Worm (Caenorhabditis elegans) whole organism, L2 larva: ENCODE data around the gene fbxa-11.

ENCODE experiments used
- ama-1 ChIP-seq: fragments of 150-350 bp; optimal IDR thresholded peaks from 2 replicates; lab custom pipeline; 2018; ENCODE audit warnings: inconsistent platforms
- ceh-16 ChIP-seq: fragments of 150-350 bp; optimal IDR thresholded peaks from 2 replicates; lab custom pipeline; 2014; ENCODE audit warnings: missing biosample characterization, missing genetic modification characterization
- ceh-82 ChIP-seq: fragments of 150-350 bp; optimal IDR thresholded peaks from 2 replicates; lab custom pipeline; 2014; ENCODE audit warnings: missing biosample characterization, missing genetic modification characterization
- egl-27 ChIP-seq: sonication (generic microtip); optimal IDR thresholded peaks from 3 replicates; lab custom pipeline; 2017; ENCODE audit warnings: missing biosample characterization, missing genetic modification reagents, missing genetic modification characterization
- lin-13 ChIP-seq: fragments of 150-350 bp; optimal IDR thresholded peaks from 2 replicates; lab custom pipeline; 2014; ENCODE audit warnings: missing biosample characterization, missing genetic modification reagents, missing genetic modification characterization
- nhr-237 ChIP-seq: fragments of 150-350 bp; optimal IDR thresholded peaks from 2 replicates; lab custom pipeline; 2014; ENCODE audit warnings: missing biosample characterization, missing genetic modification characterization
- nhr-77 ChIP-seq: fragments of 150-350 bp; optimal IDR thresholded peaks from 2 replicates; lab custom pipeline; 2014; ENCODE audit warnings: missing biosample characterization, missing genetic modification characterization
- skn-1 ChIP-seq: sonication (generic microtip); optimal IDR thresholded peaks from 2 replicates; lab custom pipeline; 2017; ENCODE audit warnings: missing biosample characterization, missing genetic modification characterization
- unc-62 ChIP-seq: fragments of 150-350 bp; optimal IDR thresholded peaks from 2 replicates; lab custom pipeline; 2014; ENCODE audit warnings: missing biosample characterization, missing genetic modification reagents, missing genetic modification characterization
- ztf-4 ChIP-seq: fragments of 150-350 bp; optimal IDR thresholded peaks from 2 replicates; lab custom pipeline; 2014; ENCODE audit warnings: missing biosample characterization, missing genetic modification characterization

DNA sequence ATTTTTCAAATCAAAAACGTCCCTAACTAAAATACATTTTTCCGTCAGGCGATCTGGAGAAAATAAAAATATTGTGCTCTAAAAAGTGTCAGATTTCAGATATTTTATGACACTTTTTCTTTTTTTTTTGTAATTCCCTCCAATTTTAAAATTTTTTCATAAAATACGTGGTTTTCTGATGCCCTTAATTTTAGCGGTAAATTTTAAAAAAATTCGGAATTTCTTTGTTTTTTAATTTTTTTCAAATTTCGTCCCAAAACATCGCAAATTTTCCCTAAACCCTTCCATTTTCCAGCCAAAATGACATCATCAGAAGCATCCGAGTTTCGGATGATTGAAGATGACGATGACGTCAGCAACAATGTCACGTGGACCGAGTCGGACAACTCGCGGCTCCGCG, 40.9 kb downstream of the fbxa-11 start, which contains the start of gene trp-2:
- TF ChIP-seq nhr-237 (tag; lab: Kevin White, UChicago) (no peak), ztf-4 (tag; lab: Kevin White, UChicago) (no peak), lin-13 (GFP tag; lab: Kevin White, UChicago) (no peak), ama-1 (lab: Kevin White, UChicago) (no peak), skn-1 (tag; lab: Kevin White, UChicago) (no peak), unc-62 (GFP tag; lab: Kevin White, UChicago) (no peak), nhr-77 (tag; lab: Kevin White, UChicago) (no peak), ceh-82 (no peak), egl-27 (no peak), ceh-16 (no peak)
